Worm (Caenorhabditis elegans): ENCODE results near the gene F09E5.12.

Gene F09E5.12

ce11 chrII:5324653-5325052, 45.9 kb downstream of the F09E5.12 start:
- no peak for TF ChIP-seq sea-1 (GFP tag; conservative IDR thresholded peaks at IDR 0.05)
- TF ChIP-seq scrt-1 (GFP tag; IDR thresholded peaks at IDR 0.05), result no peak
- no peak for TF ChIP-seq tra-4 (tag; optimal IDR thresholded peaks at IDR 0.05)
- TF ChIP-seq F13C5.2 (tag; optimal IDR thresholded peaks at IDR 0.05), result no peak
- no peak for TF ChIP-seq hmg-4 (GFP tag; optimal IDR thresholded peaks at IDR 0.05)
- TF ChIP-seq aly-1 (tag; optimal IDR thresholded peaks at IDR 0.05), result no peak
- no peak for TF ChIP-seq ama-1 (optimal IDR thresholded peaks at IDR 0.05)
- no peak for TF ChIP-seq hnd-1 (tag; optimal IDR thresholded peaks at IDR 0.05)
- no peak for TF ChIP-seq ceh-36 (tag; optimal IDR thresholded peaks at IDR 0.05)

- TF ChIP-seq ceh-13 (GFP tag; optimal IDR thresholded peaks at IDR 0.05) (no peak), sea-1 (GFP tag; conservative IDR thresholded peaks at IDR 0.05) (no peak), B0310.2 (tag; optimal IDR thresholded peaks at IDR 0.05) (no peak), pes-1 (GFP tag; IDR thresholded peaks at IDR 0.05) (no peak), flt-1 (GFP tag; IDR thresholded peaks at IDR 0.05) (no peak), tbx-11 (GFP tag; IDR thresholded peaks at IDR 0.05) (no peak), tbx-37 (GFP tag; conservative IDR thresholded peaks at IDR 0.05) (no peak), tra-4 (tag; optimal IDR thresholded peaks at IDR 0.05) (no peak), ama-1 (optimal IDR thresholded peaks at IDR 0.05) (no peak)
Observed at ce11 chrII:5323773-5324172, 46.8 kb downstream of the F09E5.12 start.

ce11 chrII:5322732-5323326, 47.7 kb downstream of the F09E5.12 start, which contains the start of gene vhp-1:
vhp-1 (plus strand) TSS chrII:5323276.
- TF ChIP-seq sea-1 (GFP tag; conservative IDR thresholded peaks at IDR 0.05) (no peak), hmg-4 (GFP tag; optimal IDR thresholded peaks at IDR 0.05) (no peak), aly-1 (tag; optimal IDR thresholded peaks at IDR 0.05) (no peak), F13C5.2 (tag; optimal IDR thresholded peaks at IDR 0.05) (no peak), hmbx-1 (tag; optimal IDR thresholded peaks at IDR 0.05) (no peak), ets-7 (tag; optimal IDR thresholded peaks at IDR 0.05) (no peak), tbx-37 (GFP tag; conservative IDR thresholded peaks at IDR 0.05) (no peak), B0310.2 (tag; optimal IDR thresholded peaks at IDR 0.05) (no peak), ama-1 (optimal IDR thresholded peaks at IDR 0.05) (no peak), ceh-13 (GFP tag; optimal IDR thresholded peaks at IDR 0.05) (no peak), ceh-36 (tag; optimal IDR thresholded peaks at IDR 0.05) (no peak), tra-4 (tag; optimal IDR thresholded peaks at IDR 0.05) (no peak), tbx-11 (GFP tag; IDR thresholded peaks at IDR 0.05) (no peak), pes-1 (GFP tag; IDR thresholded peaks at IDR 0.05) (no peak), hnd-1 (tag; optimal IDR thresholded peaks at IDR 0.05) (no peak)

ce11 chrII:5321718-5322286, 48.7 kb downstream of the F09E5.12 start:
- TF ChIP-seq hmbx-1 (tag; optimal IDR thresholded peaks at IDR 0.05), result no peak
- peak; percentile 29 for TF ChIP-seq ceh-36 (tag; optimal IDR thresholded peaks at IDR 0.05)
- peak; percentile 42 for TF ChIP-seq hmg-4 (GFP tag; optimal IDR thresholded peaks at IDR 0.05)
- no peak for TF ChIP-seq scrt-1 (GFP tag; IDR thresholded peaks at IDR 0.05)
- TF ChIP-seq flt-1 (GFP tag; IDR thresholded peaks at IDR 0.05), result no peak
- TF ChIP-seq ama-1 (optimal IDR thresholded peaks at IDR 0.05), result no peak
- no peak for TF ChIP-seq ceh-13 (GFP tag; optimal IDR thresholded peaks at IDR 0.05)
- no peak for TF ChIP-seq hnd-1 (tag; optimal IDR thresholded peaks at IDR 0.05)
- TF ChIP-seq tbx-37 (GFP tag; conservative IDR thresholded peaks at IDR 0.05), result no peak
- TF ChIP-seq tra-4 (tag; optimal IDR thresholded peaks at IDR 0.05), result no peak
- TF ChIP-seq aly-1 (tag; optimal IDR thresholded peaks at IDR 0.05), result no peak
- no peak for TF ChIP-seq sea-1 (GFP tag; conservative IDR thresholded peaks at IDR 0.05)
- no peak for TF ChIP-seq B0310.2 (tag; optimal IDR thresholded peaks at IDR 0.05)

- no peak for TF ChIP-seq B0310.2 (tag; optimal IDR thresholded peaks at IDR 0.05)
- no peak for TF ChIP-seq tbx-11 (GFP tag; IDR thresholded peaks at IDR 0.05)
- TF ChIP-seq tbx-37 (GFP tag; conservative IDR thresholded peaks at IDR 0.05), result no peak
- TF ChIP-seq pes-1 (GFP tag; IDR thresholded peaks at IDR 0.05), result no peak
- TF ChIP-seq tra-4 (tag; optimal IDR thresholded peaks at IDR 0.05), result no peak
- TF ChIP-seq hmbx-1 (tag; optimal IDR thresholded peaks at IDR 0.05), result no peak
- TF ChIP-seq F13C5.2 (tag; optimal IDR thresholded peaks at IDR 0.05), result no peak
- TF ChIP-seq ama-1 (optimal IDR thresholded peaks at IDR 0.05), result no peak
- no peak for TF ChIP-seq aly-1 (tag; optimal IDR thresholded peaks at IDR 0.05)
- no peak for TF ChIP-seq ceh-36 (tag; optimal IDR thresholded peaks at IDR 0.05)
- no peak for TF ChIP-seq hmg-4 (GFP tag; optimal IDR thresholded peaks at IDR 0.05)
- no peak for TF ChIP-seq hnd-1 (tag; optimal IDR thresholded peaks at IDR 0.05)
Observed at ce11 chrII:5320205-5320951, 50.2 kb downstream of the F09E5.12 start.

All from whole organism, early embryonic.